Worm (Caenorhabditis elegans) whole organism, young adult: ENCODE data around the gene trpp-11.

Experiments
- B0336.3 ChIP-seq: fragments of 200-800 bp; sonication (Bioruptor generic); IDR thresholded peaks from 2 replicates; pipeline ENCODE4 v1.3.6; 2022; ENCODE audit warnings: missing genetic modification characterization, missing compliant biosample characterization
- ama-1 ChIP-seq, 3 experiments: fragments of 150-350 bp in 1 of 3; sonication (generic microtip) in 2 of 3; optimal IDR thresholded peaks; 2 replicates each; lab custom pipeline; 2014 to 2018; ENCODE audit warnings: missing biosample characterization in 2 of 3, missing genetic modification characterization in 2 of 3, missing genetic modification reagents in 2 of 3
- efl-1 ChIP-seq: fragments of 150-350 bp; optimal IDR thresholded peaks from 2 replicates; lab custom pipeline; 2014; ENCODE audit warnings: missing biosample characterization, missing genetic modification reagents, missing genetic modification characterization
- lin-26 ChIP-seq: fragments of 200-800 bp; sonication (Bioruptor generic); IDR thresholded peaks from 2 replicates; pipeline ENCODE4 v1.3.6; 2022; ENCODE audit warnings: missing genetic modification reagents, missing genetic modification characterization, missing compliant biosample characterization
- lin-54 ChIP-seq: fragments of 200-800 bp; sonication (Bioruptor generic); optimal IDR thresholded peaks from 2 replicates; lab custom pipeline; 2018; ENCODE audit warnings: mild to moderate bottlenecking, missing genetic modification characterization, missing compliant biosample characterization

ce11 chrIII:825256-825655 lies 30.3 kb downstream of the trpp-11 start:
- TF ChIP-seq lin-54 (GFP tag; lab: Kevin White, UChicago): no peak
- TF ChIP-seq efl-1 (GFP tag; lab: Kevin White, UChicago): no peak
- no peak for TF ChIP-seq lin-26 (GFP tag; lab: Robert Waterston, UW)
- TF ChIP-seq B0336.3 (GFP tag; lab: Robert Waterston, UW): no peak
- TF ChIP-seq ama-1 (optimal IDR thresholded peaks at IDR 0.05; lab: Kevin White, UChicago): no peak
- TF ChIP-seq ama-1 (GFP tag; optimal IDR thresholded peaks at IDR 0.05; lab: Kevin White, UChicago): no peak
